Fruit fly (Drosophila melanogaster) whole organism, wandering third instar larva: ENCODE results near the gene Dcr-1.

Source experiments
- Abd-B ChIP-seq: fragments of >200 bp; optimal IDR thresholded peaks from 2 replicates; lab custom pipeline; 2017; ENCODE audit warnings: missing biosample characterization, missing genetic modification characterization
- CG32264 ChIP-seq: fragments of 200-800 bp; sonication (Bioruptor generic); optimal IDR thresholded peaks from 2 replicates; lab custom pipeline; 2016; ENCODE audit warnings: missing biosample characterization, missing genetic modification characterization
- Dfd ChIP-seq: fragments of >200 bp; optimal IDR thresholded peaks from 2 replicates; lab custom pipeline; 2017; ENCODE audit warnings: missing biosample characterization, missing genetic modification characterization
- Dif ChIP-seq: fragments of 200-275, 200-300 bp; sonication (Bioruptor generic); optimal IDR thresholded peaks from 2 replicates; lab custom pipeline; 2018; ENCODE audit warnings: missing biosample characterization, missing genetic modification characterization; ENCODE audit not compliant: partially characterized antibody
- HLH106 ChIP-seq: fragments of 200-800 bp; optimal IDR thresholded peaks from 3 replicates; lab custom pipeline; 2019; ENCODE audit warnings: missing biosample characterization, mild to moderate bottlenecking, missing genetic modification characterization, moderate library complexity
- Hnf4 ChIP-seq: fragments of 200-800 bp; sonication (Bioruptor generic); optimal IDR thresholded peaks from 2 replicates; lab custom pipeline; 2016; ENCODE audit warnings: missing biosample characterization, mild to moderate bottlenecking, missing genetic modification characterization
- Hr83 ChIP-seq: fragments of 200-300 bp; sonication (Bioruptor generic); optimal IDR thresholded peaks from 2 replicates; lab custom pipeline; 2016; ENCODE audit warnings: missing biosample characterization, mild to moderate bottlenecking, missing genetic modification characterization, moderate library complexity; ENCODE audit not compliant: poor library complexity, severe bottlenecking
- Jra ChIP-seq: sonication (Bioruptor generic); optimal IDR thresholded peaks from 2 replicates; lab custom pipeline; 2016; ENCODE audit warnings: missing biosample characterization, missing genetic modification characterization
- Mio ChIP-seq: sonication (Bioruptor generic); optimal IDR thresholded peaks from 2 replicates; lab custom pipeline; 2016; ENCODE audit warnings: missing biosample characterization, missing genetic modification characterization
- Myc ChIP-seq: fragments of >200 bp; optimal IDR thresholded peaks from 2 replicates; lab custom pipeline; 2017
- OdsH ChIP-seq: fragments of 200-800 bp; sonication (Bioruptor generic); optimal IDR thresholded peaks from 2 replicates; lab custom pipeline; 2016; ENCODE audit warnings: missing biosample characterization, mild to moderate bottlenecking, missing genetic modification characterization
- Rel ChIP-seq, 2 experiments: fragments of 200-800 bp; sonication (Bioruptor generic) in 1 of 2; optimal IDR thresholded peaks; 2 replicates in 1 of 2; 3 replicates in 1 of 2; lab custom pipeline; 2016 to 2019; ENCODE audit warnings: mild to moderate bottlenecking in 2 of 2, missing biosample characterization in 2 of 2, missing genetic modification characterization in 2 of 2, moderate library complexity in 1 of 2
- Sp1 ChIP-seq: fragments of 200-800 bp; sonication (Bioruptor generic); optimal IDR thresholded peaks from 3 replicates; lab custom pipeline; 2019; ENCODE audit warnings: missing biosample characterization, mild to moderate bottlenecking, missing genetic modification characterization, moderate library complexity
- Vsx2 ChIP-seq: fragments of 200-300, 225-300 bp; sonication (Bioruptor generic); optimal IDR thresholded peaks from 2 replicates; lab custom pipeline; 2018; ENCODE audit warnings: missing biosample characterization, missing genetic modification characterization; ENCODE audit not compliant: partially characterized antibody
- br ChIP-seq: fragments of 200-800 bp; sonication (Bioruptor generic); optimal IDR thresholded peaks from 2 replicates; lab custom pipeline; 2016; ENCODE audit warnings: missing biosample characterization, missing genetic modification characterization
- dl ChIP-seq, 2 experiments: fragments of 175-275, 200-275 bp in 1 of 2; fragments of 200-275 bp in 1 of 2; sonication (Bioruptor generic); optimal IDR thresholded peaks; lab custom pipeline; 2018; ENCODE audit warnings: mild to moderate bottlenecking in 2 of 2, missing biosample characterization in 2 of 2, missing genetic modification characterization in 2 of 2, moderate library complexity in 2 of 2; ENCODE audit not compliant: partially characterized antibody in 2 of 2, insufficient read depth in 1 of 2
- dmrt93B ChIP-seq: fragments of 200-800 bp; sonication (Bioruptor generic); optimal IDR thresholded peaks from 2 replicates; lab custom pipeline; 2018; ENCODE audit warnings: missing biosample characterization, mild to moderate bottlenecking, missing genetic modification characterization
- dsf ChIP-seq: sonication (Bioruptor generic); optimal IDR thresholded peaks from 2 replicates; lab custom pipeline; 2016; ENCODE audit warnings: missing biosample characterization, missing genetic modification characterization, borderline replicate concordance
- ey ChIP-seq: fragments of 200-800 bp; sonication (Bioruptor generic); optimal IDR thresholded peaks from 2 replicates; lab custom pipeline; 2016; ENCODE audit warnings: missing biosample characterization, missing genetic modification characterization
- foxo ChIP-seq, 2 experiments: fragments of 200-800 bp; sonication (Bioruptor generic); optimal IDR thresholded peaks; 2 replicates in 1 of 2; 3 replicates in 1 of 2; lab custom pipeline; 2016 to 2017; ENCODE audit warnings: missing biosample characterization in 2 of 2, missing genetic modification characterization in 2 of 2
- fru ChIP-seq: fragments of 200-800 bp; sonication (Bioruptor generic); optimal IDR thresholded peaks from 3 replicates; lab custom pipeline; 2016; ENCODE audit warnings: missing biosample characterization, mild to moderate bottlenecking, missing genetic modification characterization
- h ChIP-seq: fragments of 200-800 bp; sonication (Bioruptor generic); optimal IDR thresholded peaks from 3 replicates; lab custom pipeline; 2016; ENCODE audit warnings: missing biosample characterization, mild to moderate bottlenecking, missing genetic modification characterization
- jim ChIP-seq: fragments of 175-275, 200-325 bp; sonication (Bioruptor generic); optimal IDR thresholded peaks from 2 replicates; lab custom pipeline; 2016; ENCODE audit warnings: missing biosample characterization, mild to moderate bottlenecking, missing genetic modification characterization
- lola ChIP-seq: fragments of >200 bp; optimal IDR thresholded peaks from 2 replicates; lab custom pipeline; 2017; ENCODE audit warnings: missing biosample characterization, missing genetic modification characterization
- pan ChIP-seq: fragments of >200 bp; optimal IDR thresholded peaks from 2 replicates; lab custom pipeline; 2017
- psq ChIP-seq: fragments of 200-800 bp; sonication (Bioruptor generic); optimal IDR thresholded peaks from 3 replicates; lab custom pipeline; 2017; ENCODE audit warnings: missing biosample characterization, mild to moderate bottlenecking, missing genetic modification characterization, moderate library complexity
- rgr ChIP-seq: fragments of 200-800 bp; sonication (Bioruptor generic); optimal IDR thresholded peaks from 3 replicates; lab custom pipeline; 2016; ENCODE audit warnings: missing biosample characterization, mild to moderate bottlenecking, missing genetic modification characterization
- sage ChIP-seq: fragments of 200-800 bp; sonication (Bioruptor generic); optimal IDR thresholded peaks from 2 replicates; lab custom pipeline; 2016; ENCODE audit warnings: missing biosample characterization, mild to moderate bottlenecking, missing genetic modification characterization
- sv ChIP-seq: fragments of 200-800 bp; sonication (Bioruptor generic); optimal IDR thresholded peaks from 3 replicates; lab custom pipeline; 2016; ENCODE audit warnings: missing biosample characterization, missing genetic modification characterization
- woc ChIP-seq: sonication (Bioruptor generic); optimal IDR thresholded peaks from 2 replicates; lab custom pipeline; 2016; ENCODE audit warnings: missing biosample characterization, mild to moderate bottlenecking, missing genetic modification characterization

Gene Dcr-1

DNA sequence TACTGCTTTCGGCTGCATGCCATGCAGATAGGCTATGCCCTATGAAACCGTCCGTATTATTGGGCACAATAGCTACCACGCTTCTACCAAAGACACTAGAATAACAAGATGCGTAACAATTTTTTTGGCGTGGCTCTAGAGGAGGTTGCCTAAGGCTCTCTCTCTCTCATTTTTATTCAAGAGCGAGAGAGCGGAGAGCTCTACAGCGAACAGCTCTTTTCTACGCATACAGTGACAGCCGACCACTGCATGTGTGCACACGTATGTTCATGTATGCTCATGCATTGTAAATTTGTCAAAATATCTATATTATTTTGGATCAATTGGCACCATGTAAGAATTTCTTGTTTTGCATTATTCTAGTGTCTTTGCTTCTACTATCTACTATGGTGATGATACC lies 7.9 kb downstream of the Dcr-1 start:
- no peak for TF ChIP-seq foxo (GFP tag; optimal IDR thresholded peaks at IDR 0.05; lab: Kevin White, UChicago)

DNA sequence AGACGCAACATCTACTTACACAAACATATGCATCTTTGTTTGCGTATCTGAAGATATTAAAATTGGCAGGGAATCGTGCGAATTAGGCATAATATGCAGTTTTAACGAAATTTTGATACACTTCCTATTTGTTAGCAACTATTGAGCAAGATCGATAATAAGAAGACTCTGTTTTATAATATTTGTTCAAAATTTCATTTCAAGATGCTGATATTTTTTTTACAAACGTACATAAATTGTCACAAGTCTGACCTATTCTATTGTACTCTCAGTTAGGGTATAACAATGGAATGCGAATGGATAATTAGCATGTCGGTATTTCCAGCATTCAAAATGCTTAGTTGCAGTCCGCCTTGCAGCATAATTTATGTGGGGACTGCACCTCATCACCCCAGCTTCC lies 13.0 kb downstream of the Dcr-1 start:
- TF ChIP-seq CG32264 (peak; percentile 24), dmrt93B (GFP tag; lab: Kevin White, UChicago) (no peak), OdsH (GFP tag; lab: Kevin White, UChicago) (peak; percentile 45), Sp1 (no peak), foxo (GFP tag; optimal IDR thresholded peaks at IDR 0.05; lab: Kevin White, UChicago) (peak in 1 of 2 experiments; percentile 39), Vsx2 (GFP tag; lab: Kevin White, UChicago) (no peak), lola (GFP tag; lab: Kevin White, UChicago) (no peak)

DNA sequence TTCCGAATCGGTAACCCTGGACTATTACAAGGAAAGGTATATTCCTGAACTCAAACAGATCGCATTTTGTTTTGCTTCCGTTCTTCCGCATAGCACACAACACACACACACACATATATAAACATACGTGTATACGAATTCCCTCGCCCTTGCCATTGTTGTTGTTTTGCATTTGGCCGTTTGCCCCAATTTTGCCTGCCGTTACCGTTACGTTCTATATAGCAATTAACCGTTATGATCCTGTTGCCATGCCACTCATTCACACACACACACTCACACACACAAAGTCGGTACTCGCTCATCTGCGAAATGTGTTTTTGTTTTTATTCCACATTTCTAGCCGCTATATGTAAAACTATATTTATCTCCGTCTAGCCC lies 13.4 kb downstream of the Dcr-1 start:
- no peak for TF ChIP-seq Rel (GFP tag; optimal IDR thresholded peaks at IDR 0.05; lab: Kevin White, UChicago)
- no peak for TF ChIP-seq Rel (tag; optimal IDR thresholded peaks at IDR 0.05; lab: Kevin White, UChicago)
- no peak for TF ChIP-seq Mio
- TF ChIP-seq fru (GFP tag; lab: Kevin White, UChicago): no peak
- TF ChIP-seq HLH106 (tag; lab: Kevin White, UChicago): no peak
- TF ChIP-seq rgr (GFP tag; lab: Kevin White, UChicago): no peak
- no peak for TF ChIP-seq Hnf4 (GFP tag; lab: Kevin White, UChicago)
- no peak for TF ChIP-seq foxo (GFP tag; optimal IDR thresholded peaks at IDR 0.05; lab: Kevin White, UChicago)
- no peak for TF ChIP-seq sv (GFP tag; lab: Kevin White, UChicago)

DNA sequence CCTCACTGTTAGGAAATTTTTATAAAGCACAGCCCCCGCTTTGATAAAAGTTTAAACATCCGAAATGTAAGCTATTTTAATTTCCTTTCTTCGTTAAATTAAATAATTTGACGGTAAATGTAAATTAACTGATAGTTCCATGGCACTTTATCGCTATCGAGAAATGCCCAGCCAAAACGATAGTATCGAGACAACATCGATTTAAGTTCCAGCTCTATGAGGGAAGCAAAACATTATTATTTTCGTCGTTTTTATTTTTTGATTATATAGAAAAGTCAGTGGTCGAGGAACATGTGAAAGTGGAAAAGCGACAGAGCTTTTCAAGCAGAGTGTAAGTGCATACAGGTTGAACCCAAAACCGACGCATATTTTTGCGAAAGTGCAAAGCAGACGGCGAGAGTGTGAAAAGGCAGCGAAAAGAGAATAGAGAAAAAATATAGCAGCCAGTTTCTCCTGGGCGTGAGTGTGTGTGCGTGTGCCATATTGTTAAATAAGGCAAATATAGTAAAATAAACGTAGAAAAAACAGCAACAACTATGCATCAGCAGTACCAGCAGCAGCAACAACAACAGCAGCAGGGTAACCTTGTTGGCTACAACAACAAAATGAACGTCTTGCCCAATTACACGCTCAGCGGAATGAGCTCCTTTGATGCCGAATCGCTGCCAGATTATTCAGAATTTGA lies 14.0 kb downstream of the Dcr-1 start, which contains the start of gene CG45049:
TSS of gene CG45049 (plus strand) at position 197 of the 685 bp plus-strand sequence.
- TF ChIP-seq br (GFP tag; lab: Kevin White, UChicago) (peak; percentile 7), h (GFP tag; lab: Kevin White, UChicago) (peak; percentile 10), Vsx2 (GFP tag; lab: Kevin White, UChicago) (no peak), woc (peak; percentile 48), Sp1 (no peak), Jra (GFP tag; lab: Kevin White, UChicago) (no peak), psq (GFP tag; lab: Kevin White, UChicago) (peak; percentile 61), Hnf4 (GFP tag; lab: Kevin White, UChicago) (peak; percentile 30), OdsH (GFP tag; lab: Kevin White, UChicago) (no peak), sage (GFP tag; lab: Kevin White, UChicago) (peak; percentile 49), dmrt93B (GFP tag; lab: Kevin White, UChicago) (no peak), Dif (GFP tag; lab: Kevin White, UChicago) (no peak), Abd-B (GFP tag; lab: Kevin White, UChicago) (no peak)
- TF ChIP-seq, all 38 proteins: peak for 6

DNA sequence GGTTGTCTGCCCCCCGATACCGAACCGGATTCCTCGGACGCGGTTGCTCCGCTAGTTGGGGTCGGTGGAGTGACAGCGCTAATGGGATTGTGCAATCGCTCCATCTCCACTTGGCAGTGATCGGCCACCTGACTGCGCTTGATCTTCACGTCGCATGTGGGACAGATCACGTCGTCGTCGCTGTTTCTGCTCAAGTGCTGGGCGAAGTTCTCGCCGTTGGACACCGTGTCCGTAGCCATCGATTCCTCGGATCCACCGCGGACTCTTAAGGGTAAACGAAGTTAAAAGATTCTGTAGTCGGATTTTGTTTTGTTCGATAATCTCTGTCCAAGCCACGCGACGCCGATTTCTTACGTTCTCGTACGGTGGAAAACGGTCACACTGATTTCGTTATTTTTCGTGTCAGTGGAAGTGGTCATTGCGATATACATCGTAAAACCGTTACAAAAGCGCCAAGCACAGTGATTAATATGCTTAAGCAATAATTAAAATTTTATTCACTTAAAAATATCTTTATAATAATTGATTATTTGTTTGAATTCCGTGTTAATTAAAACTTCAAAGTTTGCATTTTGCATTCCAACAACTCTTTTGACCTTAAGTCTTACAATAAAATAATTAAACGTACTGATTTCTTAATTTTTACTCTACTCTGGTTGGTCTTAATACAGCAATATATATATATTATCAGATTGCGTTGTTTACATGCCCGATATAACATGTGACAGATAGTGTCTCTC lies 14.7 kb downstream of the Dcr-1 start, which contains the start of gene RNF220:
TSS of gene RNF220 (minus strand) at position 384 of the 740 bp plus-strand sequence.
- peak; percentile 15 for TF ChIP-seq fru (GFP tag; lab: Kevin White, UChicago)
- no peak for TF ChIP-seq CG32264
- peak; percentile 30 for TF ChIP-seq HLH106 (tag; lab: Kevin White, UChicago)
- no peak for TF ChIP-seq sv (GFP tag; lab: Kevin White, UChicago)
- TF ChIP-seq sage (GFP tag; lab: Kevin White, UChicago): no peak
- TF ChIP-seq Myc: peak; percentile 32

DNA sequence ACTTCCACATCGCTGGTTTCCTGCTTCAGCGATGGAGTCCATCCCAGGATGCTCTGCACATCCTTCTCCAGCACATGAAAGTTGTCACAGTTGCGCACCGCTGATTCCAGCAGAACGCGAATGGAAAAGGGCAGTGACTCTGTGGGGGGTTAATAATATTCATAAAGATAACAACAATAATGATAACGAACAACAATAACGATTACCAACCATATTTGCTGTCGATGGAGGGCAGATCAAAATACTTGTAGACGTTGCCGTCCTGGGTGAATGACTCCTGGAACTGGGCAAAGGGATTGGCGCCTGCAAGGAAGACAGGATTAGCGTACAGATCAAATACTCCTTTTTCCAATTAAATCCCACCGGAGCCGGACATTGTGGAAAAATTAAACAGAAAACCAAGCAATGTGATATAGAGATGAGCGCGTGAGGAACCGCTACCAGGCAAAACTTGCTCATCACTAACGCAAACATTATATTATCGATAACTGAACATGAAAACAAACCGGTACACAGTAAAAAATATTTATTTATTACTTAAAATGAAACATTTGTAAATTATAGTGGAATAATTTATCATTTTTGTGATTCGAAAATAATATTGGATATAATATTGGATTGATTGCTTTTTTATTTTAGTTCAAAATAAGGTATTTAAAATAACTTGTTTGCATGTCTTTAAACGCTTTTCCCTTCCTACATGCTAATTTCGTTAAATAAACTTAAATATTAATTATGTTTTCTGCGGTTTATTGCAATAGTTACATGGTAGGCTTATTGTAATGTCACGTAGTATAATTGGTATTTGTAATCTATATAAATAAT lies 16.5 kb downstream of the Dcr-1 start, which contains the start of gene Irp-1A:
TSS of gene Irp-1A (minus strand) at position 439 of the 825 bp plus-strand sequence.
- TF ChIP-seq Myc (peak; percentile 26), Rel (GFP tag; optimal IDR thresholded peaks at IDR 0.05; lab: Kevin White, UChicago) (no peak), Rel (tag; optimal IDR thresholded peaks at IDR 0.05; lab: Kevin White, UChicago) (peak; percentile 37), CG32264 (peak; percentile 27), HLH106 (tag; lab: Kevin White, UChicago) (peak; percentile 68), jim (no peak), Mio (no peak), ey (peak; percentile 23), Dfd (no peak), rgr (GFP tag; lab: Kevin White, UChicago) (peak; percentile 72), dl (GFP tag; optimal IDR thresholded peaks at IDR 0.05; lab: Kevin White, UChicago; ENCODE audit: insufficient read depth in 1 of 2, partially characterized antibody in 2 of 2) (no peak), woc (peak; percentile 63), pan (lab: Kevin White, UChicago) (no peak), Hr83 (GFP tag; lab: Kevin White, UChicago) (peak; percentile 80), Abd-B (GFP tag; lab: Kevin White, UChicago) (no peak), foxo (GFP tag; optimal IDR thresholded peaks at IDR 0.05; lab: Kevin White, UChicago) (peak in 1 of 2 experiments; percentile 73), h (GFP tag; lab: Kevin White, UChicago) (peak; percentile 54), psq (GFP tag; lab: Kevin White, UChicago) (peak; percentile 62), dsf (GFP tag; lab: Kevin White, UChicago) (peak; percentile 4), sv (GFP tag; lab: Kevin White, UChicago) (peak; percentile 55), br (GFP tag; lab: Kevin White, UChicago) (peak; percentile 16), Sp1 (peak; percentile 75), fru (GFP tag; lab: Kevin White, UChicago) (peak; percentile 51), sage (GFP tag; lab: Kevin White, UChicago) (peak; percentile 9)
